Fruit fly (Drosophila melanogaster) Kc167 (cell line): ENCODE results near the gene S6k.

Experiments used
- Myc ChIP-seq: fragments of >200 bp; optimal IDR thresholded peaks from 2 replicates; lab custom pipeline; 2017; ENCODE audit warnings: missing external identifiers
- Sin3A ChIP-seq: fragments of >200 bp; optimal IDR thresholded peaks from 2 replicates; lab custom pipeline; 2018; ENCODE audit warnings: missing external identifiers
- h ChIP-seq: fragments of >200 bp; optimal IDR thresholded peaks from 3 replicates; lab custom pipeline; 2018; ENCODE audit warnings: missing external identifiers
- insv ChIP-seq: fragments of >200 bp; optimal IDR thresholded peaks from 3 replicates; lab custom pipeline; 2018; ENCODE audit warnings: missing external identifiers
- psq ChIP-seq: fragments of >200 bp; optimal IDR thresholded peaks from 2 replicates; lab custom pipeline; 2017; ENCODE audit warnings: missing external identifiers
- ttk ChIP-seq: sonication (Bioruptor generic); optimal IDR thresholded peaks from 2 replicates; lab custom pipeline; 2017; ENCODE audit warnings: missing external identifiers

dm6 chr3L:5817177-5817576, 6.4 kb upstream of the S6k start:
- TF ChIP-seq insv (no peak), psq (lab: Kevin White, UChicago) (no peak), Sin3A (lab: Kevin White, UChicago) (no peak), h (lab: Kevin White, UChicago) (no peak), Myc (lab: Kevin White, UChicago) (no peak), ttk (lab: Kevin White, UChicago) (no peak)
